Worm (Caenorhabditis elegans) whole organism, L4/young adult: Measurements from ENCODE around the gene W07G1.7.

Experiments used
- W03F9.2 ChIP-seq: fragments of 150-350 bp; optimal IDR thresholded peaks from 2 replicates; lab custom pipeline; 2014; ENCODE audit warnings: missing biosample characterization, missing genetic modification characterization
- him-1 ChIP-seq: sonication (generic microtip); optimal IDR thresholded peaks from 2 replicates; lab custom pipeline; 2016; ENCODE audit warnings: missing genotype, missing genetic modification reagents, missing genetic modification characterization, missing compliant biosample characterization

DNA sequence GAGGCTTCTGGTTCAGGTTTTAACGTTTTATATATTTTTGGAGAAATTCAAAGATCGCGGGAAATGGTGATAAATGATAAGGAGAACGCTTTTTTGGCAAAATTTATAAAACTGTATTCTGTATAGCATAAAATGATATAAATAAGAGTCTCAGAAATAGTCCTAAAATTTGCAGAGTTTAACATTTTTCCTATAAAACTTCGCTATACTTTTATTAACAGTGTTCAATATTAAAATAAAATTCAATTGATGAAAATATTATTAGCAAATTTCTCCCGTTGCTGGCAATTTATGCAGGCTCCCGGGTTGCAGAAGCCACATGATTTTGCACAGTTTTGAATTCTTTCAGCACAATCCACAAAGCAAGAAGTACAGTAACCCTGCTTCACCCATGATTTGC lies 32.8 kb upstream of the W07G1.7 start, which contains the start of gene F01D5.2:
- TF ChIP-seq W03F9.2 (no peak), him-1 (no peak)
